Worm (Caenorhabditis elegans): ENCODE results near the gene R09F10.5.

The R09F10.5 gene

DNA sequence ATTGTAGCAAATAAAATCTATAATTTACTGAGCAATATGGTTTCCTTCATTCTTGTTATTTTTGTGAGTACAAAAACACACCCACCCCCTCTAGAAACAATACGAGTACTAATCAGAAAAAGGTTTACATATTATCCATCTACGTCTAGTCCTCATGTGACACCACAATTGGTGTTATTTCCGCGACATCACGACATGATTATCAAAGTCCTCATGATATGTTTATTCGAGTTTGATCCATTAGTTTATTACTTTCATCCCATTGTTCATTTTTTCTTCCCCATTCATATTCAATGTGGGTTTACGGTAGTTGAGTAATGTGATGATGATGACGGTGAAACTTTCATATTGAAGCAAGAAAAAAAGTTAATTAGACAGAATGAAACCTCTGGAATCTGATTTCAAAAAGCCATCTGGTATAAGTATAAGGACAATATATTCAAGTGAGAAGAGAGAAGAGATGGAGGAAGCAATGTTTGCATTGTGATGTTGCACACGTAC lies 46.8 kb upstream of the R09F10.5 start (continued):
- TF ChIP-seq pax-3 (tag; optimal IDR thresholded peaks at IDR 0.05): peak; percentile 46

DNA sequence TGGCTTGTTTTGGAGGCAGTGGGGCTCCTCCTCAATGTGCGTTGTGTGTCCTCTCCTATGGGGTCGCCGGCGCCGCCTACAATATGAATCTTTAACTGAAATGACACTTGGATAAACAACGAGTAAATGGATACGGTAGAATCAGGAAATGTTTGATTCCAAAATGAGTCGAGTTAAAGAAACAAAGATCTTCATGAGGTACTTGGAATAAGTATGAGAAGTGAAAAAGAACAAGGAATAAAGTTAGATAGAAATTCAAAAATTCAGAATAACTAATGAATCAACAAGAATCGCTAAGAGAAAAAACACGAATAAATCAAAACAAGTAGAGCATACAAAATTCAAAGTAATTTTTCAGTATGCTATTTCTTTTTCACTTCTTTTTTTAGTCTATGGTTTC lies 43.5 kb upstream of the R09F10.5 start, which contains the start of gene npr-28:
Gene npr-28, minus strand, starts transcription at position 101 of the 400 bp plus-strand sequence.
- TF ChIP-seq nhr-84 (tag; optimal IDR thresholded peaks at IDR 0.05) (no peak), efl-1 (optimal IDR thresholded peaks at IDR 0.05) (no peak), efl-1 (GFP tag; optimal IDR thresholded peaks at IDR 0.05 in 1 of 2) (peak in 1 of 2 experiments; percentile 21), Y116A8C.19 (tag; optimal IDR thresholded peaks at IDR 0.05; ENCODE audit: borderline replicate concordance) (no peak), fkh-8 (tag; optimal IDR thresholded peaks at IDR 0.05) (no peak), ztf-11 (tag; optimal IDR thresholded peaks at IDR 0.05) (no peak), unc-62 (GFP tag; optimal IDR thresholded peaks at IDR 0.05) (no peak)

DNA sequence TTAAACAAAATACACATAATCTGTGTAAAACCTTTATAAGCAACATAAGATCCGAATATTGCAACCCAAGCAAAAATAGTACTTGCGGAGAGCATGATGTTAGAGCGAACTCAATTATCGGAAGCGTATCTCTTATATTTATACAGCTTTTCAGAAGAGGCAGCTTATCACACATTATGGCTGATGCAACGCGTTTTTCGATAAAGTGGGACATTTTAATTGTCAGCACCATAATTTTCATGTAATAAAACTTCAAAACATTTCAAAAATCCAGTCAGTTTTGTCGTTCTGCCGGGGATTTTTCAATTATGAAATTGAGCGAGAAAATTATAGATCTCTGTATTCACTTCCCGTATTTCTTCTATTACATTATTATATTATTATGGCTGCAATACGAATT lies 38.7 kb upstream of the R09F10.5 start, which contains the start of gene drd-5:
Gene drd-5, minus strand, starts transcription at position 101 of the 400 bp plus-strand sequence.
- no peak for TF ChIP-seq fkh-8 (tag; optimal IDR thresholded peaks at IDR 0.05)
- TF ChIP-seq unc-130 (tag; optimal IDR thresholded peaks at IDR 0.05): no peak
- TF ChIP-seq efl-1 (optimal IDR thresholded peaks at IDR 0.05): no peak
- TF ChIP-seq efl-1 (GFP tag; optimal IDR thresholded peaks at IDR 0.05 in 1 of 2): no peak
- TF ChIP-seq nhr-71 (tag; optimal IDR thresholded peaks at IDR 0.05): no peak
- TF ChIP-seq nhr-90 (tag; optimal IDR thresholded peaks at IDR 0.05; ENCODE audit: poor library complexity): no peak
- TF ChIP-seq swsn-7 (tag; optimal IDR thresholded peaks at IDR 0.05): no peak
- no peak for TF ChIP-seq ceh-82 (tag; optimal IDR thresholded peaks at IDR 0.05)
- no peak for TF ChIP-seq ces-1 (GFP tag; optimal IDR thresholded peaks at IDR 0.05)
- no peak for TF ChIP-seq nhr-11 (tag; optimal IDR thresholded peaks at IDR 0.05)
- no peak for TF ChIP-seq aha-1 (tag; optimal IDR thresholded peaks at IDR 0.05)
- no peak for TF ChIP-seq snpc-4 (tag; optimal IDR thresholded peaks at IDR 0.05)
- no peak for TF ChIP-seq C04F5.9 (tag; optimal IDR thresholded peaks at IDR 0.05)
- no peak for TF ChIP-seq nhr-237 (tag; optimal IDR thresholded peaks at IDR 0.05)
- TF ChIP-seq lin-35 (GFP tag; optimal IDR thresholded peaks at IDR 0.05): no peak
- no peak for TF ChIP-seq alr-1 (tag; optimal IDR thresholded peaks at IDR 0.05; ENCODE audit: borderline replicate concordance)
- TF ChIP-seq dsc-1 (tag; optimal IDR thresholded peaks at IDR 0.05): no peak

DNA sequence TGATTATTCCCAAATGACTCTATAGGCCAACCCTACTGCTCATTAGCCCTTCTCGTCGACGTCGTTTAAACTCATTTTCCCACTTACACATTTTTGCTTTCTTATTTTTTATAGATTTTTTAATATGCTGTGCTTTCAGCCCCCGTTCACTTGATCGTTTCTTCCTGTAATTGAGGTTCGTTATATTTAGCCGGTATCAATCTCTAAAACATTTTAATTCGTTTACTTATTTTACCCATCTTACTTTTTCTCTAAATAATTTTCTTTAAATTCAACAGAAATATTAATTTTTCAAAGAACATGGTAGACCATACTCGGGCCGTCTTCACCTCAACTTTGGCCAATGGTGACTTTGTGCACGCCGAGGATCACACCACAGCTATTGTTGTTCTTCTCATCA lies 34.2 kb upstream of the R09F10.5 start, which contains the start of gene F55E10.1:
Gene F55E10.1, plus strand, starts transcription at position 301 of the 400 bp plus-strand sequence.
- TF ChIP-seq ces-1 (GFP tag; optimal IDR thresholded peaks at IDR 0.05) (no peak), nhr-84 (tag; optimal IDR thresholded peaks at IDR 0.05) (no peak)

DNA sequence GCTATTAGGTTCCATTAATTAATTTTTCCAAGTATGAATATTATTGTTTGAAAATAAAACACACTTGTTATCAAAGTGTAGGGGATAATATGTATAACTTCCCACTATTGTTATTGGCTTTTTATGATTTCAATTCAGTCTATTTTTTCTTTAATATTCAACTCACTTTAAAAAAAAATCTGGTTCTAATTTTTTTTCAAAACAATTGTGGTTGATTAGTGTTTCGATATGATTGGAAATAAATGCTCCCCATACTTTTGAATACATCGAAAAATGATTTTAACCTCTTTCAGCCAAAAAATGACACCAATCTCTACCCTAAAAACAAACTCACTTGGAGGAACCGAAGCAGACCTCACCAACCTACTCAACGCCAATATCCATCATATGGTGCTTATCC lies 32.9 kb upstream of the R09F10.5 start, which contains the start of gene F55E10.2:
Gene F55E10.2, plus strand, starts transcription at position 301 of the 400 bp plus-strand sequence.
- no peak for TF ChIP-seq ztf-11 (tag; optimal IDR thresholded peaks at IDR 0.05)
- TF ChIP-seq egl-13 (tag; optimal IDR thresholded peaks at IDR 0.05): no peak
- no peak for TF ChIP-seq aha-1 (tag; optimal IDR thresholded peaks at IDR 0.05)
- TF ChIP-seq mab-9 (GFP tag; IDR thresholded peaks at IDR 0.05): no peak
- TF ChIP-seq nhr-47 (tag; optimal IDR thresholded peaks at IDR 0.05): no peak
- no peak for TF ChIP-seq tlp-1 (tag; optimal IDR thresholded peaks at IDR 0.05)
- no peak for TF ChIP-seq lin-14 (GFP tag; optimal IDR thresholded peaks at IDR 0.05)
- no peak for TF ChIP-seq irx-1 (tag; optimal IDR thresholded peaks at IDR 0.05)
- TF ChIP-seq hlh-4 (tag; optimal IDR thresholded peaks at IDR 0.05): no peak
- no peak for TF ChIP-seq nhr-237 (tag; optimal IDR thresholded peaks at IDR 0.05)
- no peak for TF ChIP-seq C04F5.9 (tag; optimal IDR thresholded peaks at IDR 0.05)
- no peak for TF ChIP-seq elt-2 (tag; optimal IDR thresholded peaks at IDR 0.05)
- no peak for TF ChIP-seq fkh-4 (tag; optimal IDR thresholded peaks at IDR 0.05; ENCODE audit: borderline replicate concordance)
- no peak for TF ChIP-seq nhr-71 (tag; optimal IDR thresholded peaks at IDR 0.05)
- no peak for TF ChIP-seq lin-39 (tag; optimal IDR thresholded peaks at IDR 0.05)
- TF ChIP-seq nhr-85 (tag): no peak
- TF ChIP-seq lin-35 (GFP tag; optimal IDR thresholded peaks at IDR 0.05): no peak
- no peak for TF ChIP-seq nhr-90 (tag; optimal IDR thresholded peaks at IDR 0.05; ENCODE audit: poor library complexity)
